Worm (Caenorhabditis elegans) whole organism, early embryonic: ENCODE results near the gene F54B11.5.

ENCODE experiments used
- B0310.2 ChIP-seq: sonication (generic microtip); optimal IDR thresholded peaks from 2 replicates; lab custom pipeline; 2016; ENCODE audit warnings: mild to moderate bottlenecking, missing genetic modification characterization, missing compliant biosample characterization
- F13C5.2 ChIP-seq: sonication (generic microtip); optimal IDR thresholded peaks from 2 replicates; lab custom pipeline; 2017; ENCODE audit warnings: mild to moderate bottlenecking, missing genetic modification characterization, inconsistent platforms, missing compliant biosample characterization
- aly-1 ChIP-seq: sonication (generic microtip); optimal IDR thresholded peaks from 2 replicates; lab custom pipeline; 2016; ENCODE audit warnings: missing genetic modification characterization, missing compliant biosample characterization
- ama-1 ChIP-seq: fragments of 150-350 bp; optimal IDR thresholded peaks from 2 replicates; lab custom pipeline; 2014
- ceh-13 ChIP-seq: fragments of 200-800 bp; sonication (Bioruptor generic); optimal IDR thresholded peaks from 2 replicates; lab custom pipeline; 2018; ENCODE audit warnings: mild to moderate bottlenecking, missing genetic modification characterization, missing compliant biosample characterization
- ceh-36 ChIP-seq: sonication (generic microtip); optimal IDR thresholded peaks from 2 replicates; lab custom pipeline; 2016; ENCODE audit warnings: missing genetic modification characterization, inconsistent platforms, missing compliant biosample characterization
- ets-7 ChIP-seq: sonication (generic microtip); optimal IDR thresholded peaks from 2 replicates; lab custom pipeline; 2016; ENCODE audit warnings: missing genotype, missing genetic modification characterization, missing compliant biosample characterization
- flt-1 ChIP-seq: fragments of 200-800 bp; sonication (Bioruptor generic); IDR thresholded peaks from 2 replicates; pipeline ENCODE4 v1.3.6; 2022; ENCODE audit warnings: missing genetic modification characterization, missing compliant biosample characterization
- hmbx-1 ChIP-seq: sonication (generic microtip); optimal IDR thresholded peaks from 2 replicates; lab custom pipeline; 2016; ENCODE audit warnings: mild to moderate bottlenecking, missing genetic modification characterization, missing compliant biosample characterization
- hmg-4 ChIP-seq: fragments of 200-800 bp; sonication (Bioruptor generic); optimal IDR thresholded peaks from 2 replicates; lab custom pipeline; 2018; ENCODE audit warnings: mild to moderate bottlenecking, missing genetic modification characterization, missing compliant biosample characterization
- hnd-1 ChIP-seq: sonication (generic microtip); optimal IDR thresholded peaks from 2 replicates; lab custom pipeline; 2016; ENCODE audit warnings: missing genetic modification characterization, missing compliant biosample characterization
- pes-1 ChIP-seq: fragments of 200-800 bp; sonication (Bioruptor generic); IDR thresholded peaks from 2 replicates; pipeline ENCODE4 v1.3.6; 2022; ENCODE audit warnings: missing genetic modification reagents, missing genetic modification characterization, missing compliant biosample characterization
- scrt-1 ChIP-seq: fragments of 200-800 bp; sonication (Bioruptor generic); IDR thresholded peaks from 2 replicates; pipeline ENCODE4 v1.3.6; 2022; ENCODE audit warnings: missing genetic modification characterization, missing compliant biosample characterization
- sea-1 ChIP-seq: fragments of 200-800 bp; sonication (Bioruptor generic); conservative IDR thresholded peaks from 2 replicates; pipeline ENCODE4 v1.3.6; 2022; ENCODE audit warnings: missing genetic modification characterization, missing compliant biosample characterization
- tbx-11 ChIP-seq: fragments of 200-800 bp; sonication (Bioruptor generic); IDR thresholded peaks from 2 replicates; pipeline ENCODE4 v1.3.6; 2022; ENCODE audit warnings: missing genetic modification characterization, missing compliant biosample characterization
- tbx-37 ChIP-seq: fragments of 200-800 bp; sonication (Bioruptor generic); conservative IDR thresholded peaks from 2 replicates; pipeline ENCODE4 v1.3.6; 2022; ENCODE audit warnings: missing genetic modification reagents, missing genetic modification characterization, missing compliant biosample characterization
- tra-4 ChIP-seq: sonication (generic microtip); optimal IDR thresholded peaks from 2 replicates; lab custom pipeline; 2017; ENCODE audit warnings: missing genetic modification characterization, missing compliant biosample characterization

F54B11.5 gene

DNA sequence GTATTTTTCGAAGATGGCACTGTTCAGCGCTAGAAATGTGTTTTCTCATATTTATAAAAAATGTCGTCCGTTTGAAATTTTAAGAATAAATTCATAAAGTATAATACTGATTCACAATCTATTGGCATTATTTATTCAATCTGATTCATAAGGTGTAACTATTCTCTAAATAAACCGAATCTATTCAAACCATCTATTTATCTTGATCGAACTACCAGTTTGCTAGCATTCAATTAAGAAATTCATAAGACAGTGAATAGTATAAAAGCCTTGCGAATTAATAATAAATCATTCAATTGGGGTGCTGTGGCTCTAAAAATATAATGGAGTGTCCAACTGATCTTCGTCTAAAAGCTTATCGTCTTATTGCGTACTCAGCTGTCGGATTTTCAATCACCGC, 4.7 kb downstream of the F54B11.5 start, which contains the start of gene col-44:
TSS of gene col-44 (plus strand) at position 301 of the 400 bp plus-strand sequence.
- TF ChIP-seq pes-1 (GFP tag; lab: Robert Waterston, UW) = no peak
- no peak for TF ChIP-seq hmbx-1 (tag; lab: Kevin White, UChicago)
- TF ChIP-seq F13C5.2 (tag; lab: Kevin White, UChicago) = no peak
- TF ChIP-seq sea-1 (GFP tag; lab: Robert Waterston, UW) = no peak
- TF ChIP-seq hnd-1 (tag; lab: Kevin White, UChicago) = no peak

DNA sequence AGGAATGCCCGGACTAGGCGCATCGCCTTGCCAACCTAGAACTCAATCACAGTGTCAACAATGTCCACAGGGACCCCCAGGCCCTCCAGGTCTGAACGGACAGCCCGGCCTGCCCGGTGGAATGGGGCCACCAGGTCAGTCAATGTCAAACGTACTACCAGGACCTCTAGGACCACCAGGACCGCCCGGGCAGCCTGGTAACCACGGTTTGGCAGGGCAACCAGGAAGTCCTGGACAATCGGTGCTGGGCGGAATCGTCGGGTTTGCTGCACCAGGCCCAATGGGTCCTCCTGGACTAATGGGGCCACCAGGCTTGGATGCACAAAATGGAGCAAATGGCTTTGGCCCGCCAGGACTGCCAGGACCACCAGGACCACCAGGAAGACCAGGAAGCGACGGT, 5.2 kb downstream of the F54B11.5 start:
- peak; percentile 5 for TF ChIP-seq aly-1
- TF ChIP-seq sea-1 (GFP tag; lab: Robert Waterston, UW) = no peak

DNA sequence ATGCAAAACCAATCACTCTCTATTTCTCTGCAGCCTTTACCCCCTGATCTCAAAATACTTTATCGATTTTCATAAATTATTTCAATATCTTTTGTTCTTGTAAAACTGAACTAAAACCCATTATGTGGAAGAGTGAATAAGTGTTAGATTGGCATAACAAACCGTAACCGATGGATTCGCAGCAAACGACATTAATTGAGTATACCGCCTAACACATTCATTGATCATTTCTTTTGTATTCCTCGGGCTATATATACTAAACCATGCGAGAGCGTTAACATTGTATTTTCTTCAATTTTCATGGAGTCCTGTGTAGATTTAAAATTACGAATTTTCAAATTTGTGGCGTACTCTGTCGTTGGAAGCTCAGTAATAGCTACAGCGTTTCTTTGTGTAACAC, 6.1 kb downstream of the F54B11.5 start, which contains the start of gene col-9:
TSS of gene col-9 (plus strand) at position 301 of the 400 bp plus-strand sequence.
- TF ChIP-seq hmg-4 (GFP tag; lab: Kevin White, UChicago) (no peak), hmbx-1 (tag; lab: Kevin White, UChicago) (no peak), scrt-1 (no peak), ceh-13 (no peak), B0310.2 (no peak), tbx-37 (no peak), flt-1 (GFP tag; lab: Robert Waterston, UW) (no peak), tbx-11 (GFP tag; lab: Robert Waterston, UW) (no peak), pes-1 (GFP tag; lab: Robert Waterston, UW) (no peak), ets-7 (tag; lab: Kevin White, UChicago) (no peak), ceh-36 (no peak), tra-4 (tag; lab: Kevin White, UChicago) (no peak), hnd-1 (tag; lab: Kevin White, UChicago) (no peak), aly-1 (no peak), ama-1 (no peak), F13C5.2 (tag; lab: Kevin White, UChicago) (no peak), sea-1 (GFP tag; lab: Robert Waterston, UW) (no peak)

DNA sequence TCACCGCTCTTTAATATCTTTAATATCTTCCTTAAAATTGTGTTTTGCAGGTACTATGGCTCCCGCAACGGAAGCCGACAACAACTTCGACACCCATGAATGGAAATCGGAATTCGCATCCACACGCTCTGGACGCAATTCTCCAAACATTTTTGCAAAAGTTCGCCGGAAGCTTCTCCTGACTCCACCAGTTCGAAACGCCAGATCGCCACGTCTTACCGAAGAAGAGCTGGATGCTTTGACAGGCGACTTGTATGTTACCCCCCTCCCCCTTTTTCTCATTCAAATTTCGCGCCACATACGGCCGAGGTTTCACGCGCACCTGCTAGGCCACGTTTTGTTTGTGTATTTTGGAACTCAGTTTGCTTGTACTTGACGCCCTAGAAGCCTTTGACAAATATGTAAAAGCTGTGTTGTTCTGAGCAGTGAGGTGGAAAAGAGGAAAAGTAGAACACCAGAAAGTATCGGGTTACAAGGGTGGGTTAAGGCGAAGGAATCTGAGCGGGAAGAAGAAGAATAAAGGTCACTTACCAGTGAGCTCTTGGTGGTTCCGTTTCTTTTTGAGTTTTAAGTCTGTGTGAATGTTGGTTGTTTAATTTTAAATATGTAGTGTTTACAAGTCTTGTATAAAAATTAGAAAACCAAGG, 11.0 kb downstream of the F54B11.5 start, which contains the start of gene unc-84:
TSS of gene unc-84 (plus strand) at position 51 of the 647 bp plus-strand sequence.
- TF ChIP-seq tra-4 (tag; lab: Kevin White, UChicago) (no peak), sea-1 (GFP tag; lab: Robert Waterston, UW) (no peak), F13C5.2 (tag; lab: Kevin White, UChicago) (no peak), ceh-36 (no peak), hmg-4 (GFP tag; lab: Kevin White, UChicago) (peak; percentile 4), scrt-1 (no peak), flt-1 (GFP tag; lab: Robert Waterston, UW) (no peak), hmbx-1 (tag; lab: Kevin White, UChicago) (no peak), pes-1 (GFP tag; lab: Robert Waterston, UW) (peak; percentile 63; the same call in 1 of the 2 replicates)

DNA sequence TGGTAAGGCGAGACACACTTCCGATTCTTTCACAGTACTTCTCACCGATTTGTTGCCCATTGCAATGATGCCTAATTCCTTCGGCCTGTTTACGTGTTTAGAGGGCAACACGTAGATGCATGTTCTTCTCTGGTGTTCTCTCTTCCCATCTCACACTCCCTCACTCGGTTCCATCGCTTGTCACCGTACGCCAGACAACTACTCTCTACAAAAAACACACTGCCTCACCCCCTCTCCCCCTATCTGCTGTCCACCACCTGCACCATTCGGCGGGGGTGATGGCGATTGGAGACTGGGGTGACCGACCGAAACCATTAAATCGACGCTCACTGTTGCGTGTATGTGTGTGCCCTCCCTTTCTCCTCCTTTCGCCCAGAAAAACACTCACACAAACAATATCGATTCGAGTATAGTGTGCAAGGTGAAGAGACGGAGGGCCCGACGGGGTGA, 11.9 kb downstream of the F54B11.5 start:
- TF ChIP-seq hmg-4 (GFP tag; lab: Kevin White, UChicago) = peak; percentile 74
- TF ChIP-seq tbx-37 = no peak
- TF ChIP-seq flt-1 (GFP tag; lab: Robert Waterston, UW) = no peak
- peak; percentile 18 for TF ChIP-seq ets-7 (tag; lab: Kevin White, UChicago)
- TF ChIP-seq aly-1 = peak; percentile 61
- TF ChIP-seq B0310.2 = no peak
- no peak for TF ChIP-seq ama-1
- TF ChIP-seq F13C5.2 (tag; lab: Kevin White, UChicago) = no peak
- no peak for TF ChIP-seq tbx-11 (GFP tag; lab: Robert Waterston, UW)
- no peak for TF ChIP-seq hnd-1 (tag; lab: Kevin White, UChicago)
- no peak for TF ChIP-seq hmbx-1 (tag; lab: Kevin White, UChicago)
- no peak for TF ChIP-seq tra-4 (tag; lab: Kevin White, UChicago)
- no peak for TF ChIP-seq ceh-13
- TF ChIP-seq ceh-36 = no peak
- no peak for TF ChIP-seq sea-1 (GFP tag; lab: Robert Waterston, UW)

DNA sequence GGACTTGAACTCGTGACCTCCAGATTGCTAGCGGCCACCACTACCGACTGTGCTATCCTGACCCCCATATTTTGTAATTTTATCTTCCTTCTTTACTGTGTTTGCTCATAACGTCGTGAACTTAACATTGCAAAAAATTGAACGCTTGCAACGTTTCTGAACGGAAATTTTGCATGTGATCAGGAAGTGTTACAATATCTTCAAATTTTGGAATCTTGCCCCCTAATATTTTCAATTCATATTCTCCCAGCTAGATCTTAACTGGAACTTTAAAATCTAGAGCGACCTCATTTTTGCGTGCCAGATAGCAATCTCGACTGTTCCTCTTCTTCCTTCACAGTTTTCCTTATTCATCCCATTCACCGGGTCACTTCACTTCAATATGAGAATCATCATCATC, 14.0 kb downstream of the F54B11.5 start, which contains the start of gene F54B11.10:
TSS of gene F54B11.10 (plus strand) at position 301 of the 400 bp plus-strand sequence.
- TF ChIP-seq pes-1 (GFP tag; lab: Robert Waterston, UW) (no peak), F13C5.2 (tag; lab: Kevin White, UChicago) (no peak), sea-1 (GFP tag; lab: Robert Waterston, UW) (no peak), tra-4 (tag; lab: Kevin White, UChicago) (no peak), hmg-4 (GFP tag; lab: Kevin White, UChicago) (no peak), hnd-1 (tag; lab: Kevin White, UChicago) (no peak), scrt-1 (no peak), hmbx-1 (tag; lab: Kevin White, UChicago) (no peak), ets-7 (tag; lab: Kevin White, UChicago) (no peak), tbx-11 (GFP tag; lab: Robert Waterston, UW) (no peak), flt-1 (GFP tag; lab: Robert Waterston, UW) (no peak), ceh-13 (no peak)

DNA sequence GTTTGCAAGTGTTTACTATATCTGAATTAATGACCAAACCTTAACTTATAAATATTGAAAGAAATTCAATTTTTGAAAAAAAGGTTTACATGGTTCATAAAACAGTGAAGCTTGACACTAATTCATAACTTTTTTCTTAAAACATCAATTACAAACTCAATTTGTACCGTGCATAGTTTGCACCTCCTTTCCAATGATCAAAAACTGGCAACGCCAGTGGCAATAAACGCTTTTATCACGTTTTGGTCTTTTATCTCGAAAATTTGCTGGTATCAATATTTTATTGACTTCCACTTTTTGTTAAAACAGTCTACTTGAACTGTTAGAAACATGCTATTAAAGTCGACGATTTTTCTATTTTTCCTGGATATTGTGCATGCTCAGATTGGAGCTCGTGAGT, 17.4 kb downstream of the F54B11.5 start, which contains the start of gene F54B11.11:
TSS of gene F54B11.11 (plus strand) at position 301 of the 400 bp plus-strand sequence.
- TF ChIP-seq ceh-36 (no peak), B0310.2 (no peak), tbx-11 (GFP tag; lab: Robert Waterston, UW) (no peak), hnd-1 (tag; lab: Kevin White, UChicago) (no peak)

DNA sequence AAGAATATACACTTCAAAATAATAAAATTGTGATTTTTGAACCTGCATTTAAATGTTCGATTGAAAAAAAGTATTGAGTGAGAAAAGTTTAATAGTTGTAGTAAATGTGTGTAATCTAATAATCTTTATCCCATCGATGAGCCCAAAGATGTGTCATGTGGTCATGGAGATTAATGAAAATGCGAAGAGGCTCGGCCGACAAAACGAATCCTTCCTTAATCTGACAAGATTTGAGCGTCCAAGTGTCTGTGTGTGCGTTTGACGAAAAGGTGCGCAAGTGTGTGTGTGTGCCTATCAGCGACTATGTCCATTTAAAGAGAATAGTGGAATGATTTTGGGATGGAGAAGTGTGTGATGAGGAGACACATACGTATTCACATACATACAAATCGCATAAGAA, 21.8 kb downstream of the F54B11.5 start:
- peak; percentile 5 for TF ChIP-seq ceh-36
- no peak for TF ChIP-seq hnd-1 (tag; lab: Kevin White, UChicago)
